Worm (Caenorhabditis elegans): ENCODE measurements around the gene cest-10.

- TF ChIP-seq aly-1 (tag; optimal IDR thresholded peaks at IDR 0.05) = no peak
- no peak for TF ChIP-seq hmg-4 (GFP tag; optimal IDR thresholded peaks at IDR 0.05)
- no peak for TF ChIP-seq flt-1 (GFP tag; IDR thresholded peaks at IDR 0.05)
- no peak for TF ChIP-seq B0310.2 (tag; optimal IDR thresholded peaks at IDR 0.05)
- no peak for TF ChIP-seq scrt-1 (GFP tag; IDR thresholded peaks at IDR 0.05)
- TF ChIP-seq F13C5.2 (tag; optimal IDR thresholded peaks at IDR 0.05) = no peak
- no peak for TF ChIP-seq tbx-11 (GFP tag; IDR thresholded peaks at IDR 0.05)
- TF ChIP-seq ceh-36 (tag; optimal IDR thresholded peaks at IDR 0.05) = no peak
- no peak for TF ChIP-seq ama-1 (optimal IDR thresholded peaks at IDR 0.05)
Observed at ce11 chrIV:7184597-7184996, 4.2 kb downstream of the cest-10 start, which contains the start of gene clec-179.
